Worm (Caenorhabditis elegans) whole organism, L4 larva: ENCODE data around the gene ZK643.5.

ENCODE experiments used
- F49E8.2 ChIP-seq: sonication (generic microtip); optimal IDR thresholded peaks from 2 replicates; lab custom pipeline; 2016; ENCODE audit warnings: missing compliant biosample characterization, mild to moderate bottlenecking, missing genetic modification characterization, borderline replicate concordance
- aly-2 ChIP-seq: sonication (generic microtip); optimal IDR thresholded peaks from 2 replicates; lab custom pipeline; 2018; ENCODE audit warnings: missing biosample characterization, missing genetic modification characterization
- attf-4 ChIP-seq: sonication (generic microtip); optimal IDR thresholded peaks from 3 replicates; lab custom pipeline; 2017; ENCODE audit warnings: missing biosample characterization, missing genetic modification characterization
- fos-1 ChIP-seq: fragments of 150-350 bp; optimal IDR thresholded peaks from 2 replicates; lab custom pipeline; 2014; ENCODE audit warnings: missing biosample characterization, missing genetic modification characterization
- nhr-25 ChIP-seq: sonication (generic microtip); optimal IDR thresholded peaks from 2 replicates; lab custom pipeline; 2017; ENCODE audit warnings: missing genetic modification characterization, mild to moderate bottlenecking, missing compliant biosample characterization, antibody characterized with exemption, moderate library complexity, borderline replicate concordance; ENCODE audit not compliant: insufficient read depth
- snpc-1.2 ChIP-seq: fragments of 200-800 bp; sonication (Bioruptor generic); IDR thresholded peaks from 2 replicates; pipeline ENCODE4 v1.3.6; 2022; ENCODE audit warnings: missing genetic modification reagents, missing genetic modification characterization, missing compliant biosample characterization
- zfp-3 ChIP-seq: fragments of 200-800 bp; sonication (Bioruptor generic); conservative IDR thresholded peaks from 2 replicates; pipeline ENCODE4 v1.3.6; 2022; ENCODE audit warnings: missing genetic modification reagents, missing genetic modification characterization, missing compliant biosample characterization

DNA sequence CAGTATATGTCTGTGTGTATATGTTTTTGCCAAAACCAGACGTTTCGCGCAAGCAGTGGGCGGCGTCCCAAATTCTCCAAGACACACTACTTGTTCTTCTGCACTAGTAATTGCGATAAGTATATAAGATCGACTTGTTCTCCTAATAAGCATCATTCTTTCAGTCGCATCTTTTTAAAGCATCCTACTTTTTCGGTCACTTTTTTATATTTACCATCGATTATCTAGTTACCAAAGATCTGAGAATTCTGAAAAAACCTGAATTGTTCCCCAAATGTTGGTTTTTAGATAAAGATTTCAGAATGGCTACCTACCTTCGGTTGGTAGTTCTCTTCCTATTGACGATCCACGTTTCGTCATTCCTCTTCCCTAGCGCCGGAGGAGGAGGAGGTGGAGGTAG, 6.0 kb upstream of the ZK643.5 start, which contains the start of gene grl-25:
- no peak for TF ChIP-seq fos-1 (tag; lab: Kevin White, UChicago)
- no peak for TF ChIP-seq attf-4 (tag; lab: Kevin White, UChicago)
- TF ChIP-seq zfp-3 (GFP tag; lab: Robert Waterston, UW): no peak
- no peak for TF ChIP-seq snpc-1.2 (GFP tag; lab: Robert Waterston, UW)
- TF ChIP-seq nhr-25 (tag; lab: Kevin White, UChicago): no peak
- no peak for TF ChIP-seq F49E8.2
- no peak for TF ChIP-seq aly-2 (tag; lab: Kevin White, UChicago)
